Fruit fly (Drosophila melanogaster) whole organism, embryonic: ENCODE results near the gene dpp.

ENCODE experiments used
- Atf-2 ChIP-seq: fragments of 200-800 bp; sonication (Bioruptor generic); optimal IDR thresholded peaks from 2 replicates; lab custom pipeline; 2016; ENCODE audit warnings: missing biosample characterization, missing genetic modification characterization
- CG10274 ChIP-seq: fragments of 200-800 bp; sonication (Bioruptor generic); optimal IDR thresholded peaks from 3 replicates; lab custom pipeline; 2017; ENCODE audit warnings: missing biosample characterization, mild to moderate bottlenecking, missing genetic modification characterization
- CG11696 ChIP-seq: fragments of 200-800 bp; sonication (Bioruptor generic); IDR thresholded peaks from 2 replicates; pipeline ENCODE4 v1.3.6; 2022; ENCODE audit warnings: missing biosample characterization, missing genetic modification characterization
- CG14441 ChIP-seq: fragments of 200-800 bp; sonication (Bioruptor generic); IDR thresholded peaks from 2 replicates; pipeline ENCODE4 v1.3.6; 2022; ENCODE audit warnings: missing biosample characterization, missing genetic modification characterization
- CG1603 ChIP-seq: fragments of 200-800 bp; sonication (Bioruptor generic); optimal IDR thresholded peaks from 2 replicates; lab custom pipeline; 2019; ENCODE audit warnings: missing biosample characterization, mild to moderate bottlenecking, missing genetic modification characterization, moderate library complexity
- CG17328 ChIP-seq: fragments of 200-800 bp; sonication (Bioruptor generic); IDR thresholded peaks from 2 replicates; pipeline ENCODE4 v1.3.6; 2022; ENCODE audit warnings: missing biosample characterization, missing genetic modification characterization
- CG17359 ChIP-seq: fragments of 200-800 bp; sonication (Bioruptor generic); optimal IDR thresholded peaks from 3 replicates; lab custom pipeline; 2018; ENCODE audit warnings: missing biosample characterization, mild to moderate bottlenecking, missing genetic modification characterization, moderate library complexity
- CG17829 ChIP-seq: fragments of 200-800 bp; optimal IDR thresholded peaks from 2 replicates; lab custom pipeline; 2019; ENCODE audit warnings: missing biosample characterization, mild to moderate bottlenecking, missing genetic modification characterization, moderate library complexity
- CG1832 ChIP-seq: fragments of 200-800 bp; sonication (Bioruptor generic); optimal IDR thresholded peaks from 2 replicates; lab custom pipeline; 2017; ENCODE audit warnings: missing biosample characterization, mild to moderate bottlenecking, missing genetic modification characterization, inconsistent platforms
- CG2678 ChIP-seq: fragments of 200-800 bp; sonication (Bioruptor generic); optimal IDR thresholded peaks from 3 replicates; lab custom pipeline; 2019; ENCODE audit warnings: missing biosample characterization, mild to moderate bottlenecking, missing genetic modification characterization, moderate library complexity
- CG31441 ChIP-seq: fragments of 200-800 bp; sonication (Bioruptor generic); IDR thresholded peaks from 2 replicates; pipeline ENCODE4 v1.3.6; 2022; ENCODE audit warnings: missing biosample characterization, missing genetic modification characterization
- CG3163 ChIP-seq: fragments of 200-800 bp; sonication (Bioruptor generic); optimal IDR thresholded peaks from 3 replicates; lab custom pipeline; 2016; ENCODE audit warnings: missing biosample characterization, missing genetic modification characterization
- CG32767 ChIP-seq: fragments of 200-800 bp; sonication (Bioruptor generic); IDR thresholded peaks from 2 replicates; pipeline ENCODE4 v1.3.6; 2022; ENCODE audit warnings: missing biosample characterization, missing genetic modification characterization
- CG3995 ChIP-seq: fragments of 200-800 bp; sonication (Bioruptor generic); optimal IDR thresholded peaks from 3 replicates; lab custom pipeline; 2016; ENCODE audit warnings: missing biosample characterization, missing genetic modification characterization
- CG4328 ChIP-seq: fragments of 200-800 bp; sonication (Bioruptor generic); optimal IDR thresholded peaks from 3 replicates; lab custom pipeline; 2017; ENCODE audit warnings: missing biosample characterization, missing genetic modification reagents, missing genetic modification characterization
- CG4730 ChIP-seq: fragments of 200-800 bp; sonication (Bioruptor generic); IDR thresholded peaks from 2 replicates; pipeline ENCODE4 v1.3.6; 2022; ENCODE audit warnings: missing biosample characterization, missing genetic modification characterization
- CG7556 ChIP-seq: fragments of 200-800 bp; sonication (Bioruptor generic); optimal IDR thresholded peaks from 2 replicates; lab custom pipeline; 2017; ENCODE audit warnings: missing biosample characterization, mild to moderate bottlenecking, missing genetic modification characterization
- CG8281 ChIP-seq: fragments of 200-800 bp; sonication (Bioruptor generic); optimal IDR thresholded peaks from 2 replicates; lab custom pipeline; 2018; ENCODE audit warnings: missing biosample characterization, mild to moderate bottlenecking, missing genetic modification characterization, moderate library complexity
- CG9437 ChIP-seq: fragments of 200-800 bp; sonication (Bioruptor generic); optimal IDR thresholded peaks from 2 replicates; lab custom pipeline; 2018; ENCODE audit warnings: missing biosample characterization, mild to moderate bottlenecking, missing genetic modification characterization
- CrebB ChIP-seq: fragments of 200-800 bp; sonication (Bioruptor generic); optimal IDR thresholded peaks from 3 replicates; lab custom pipeline; 2018; ENCODE audit warnings: missing biosample characterization, mild to moderate bottlenecking, missing genetic modification characterization
- Deaf1 ChIP-seq: fragments of 200-800 bp; optimal IDR thresholded peaks from 3 replicates; lab custom pipeline; 2019; ENCODE audit warnings: missing biosample characterization, mild to moderate bottlenecking, missing genetic modification characterization, moderate library complexity
- Dll ChIP-seq: fragments of 200-800 bp; sonication (Bioruptor generic); IDR thresholded peaks from 4 replicates; pipeline ENCODE4 v1.3.6; 2022; ENCODE audit warnings: missing biosample characterization, missing genetic modification characterization; ENCODE audit not compliant: partially characterized antibody
- Fer3 ChIP-seq: fragments of 200-800 bp; sonication (Bioruptor generic); optimal IDR thresholded peaks from 2 replicates; lab custom pipeline; 2018; ENCODE audit warnings: missing biosample characterization, mild to moderate bottlenecking, missing genetic modification characterization, moderate library complexity
- HLH3B ChIP-seq: fragments of 200-800 bp; sonication (Bioruptor generic); IDR thresholded peaks from 2 replicates; pipeline ENCODE4 v1.3.6; 2022; ENCODE audit warnings: missing biosample characterization, missing genetic modification characterization
- Hr51 ChIP-seq, 2 experiments: fragments of 200-800 bp; sonication (Bioruptor generic); optimal IDR thresholded peaks; 2 replicates in 1 of 2; 3 replicates in 1 of 2; lab custom pipeline; 2016 to 2018; ENCODE audit warnings: missing biosample characterization in 2 of 2, missing genetic modification characterization in 2 of 2, mild to moderate bottlenecking in 1 of 2, moderate library complexity in 1 of 2
- MBD-R2 ChIP-seq: fragments of 200-800 bp; sonication (Bioruptor generic); IDR thresholded peaks from 2 replicates; pipeline ENCODE4 v1.3.6; 2022; ENCODE audit warnings: missing biosample characterization, missing genetic modification characterization
- Nf-YB ChIP-seq: fragments of 200-800 bp; sonication (Bioruptor generic); optimal IDR thresholded peaks from 3 replicates; lab custom pipeline; 2019; ENCODE audit warnings: missing biosample characterization, mild to moderate bottlenecking, missing genetic modification characterization, moderate library complexity
- Nf-YC ChIP-seq: fragments of 200-800 bp; optimal IDR thresholded peaks from 3 replicates; lab custom pipeline; 2019; ENCODE audit warnings: missing biosample characterization, mild to moderate bottlenecking, missing genetic modification characterization, moderate library complexity
- PHDP ChIP-seq: fragments of 200-800 bp; sonication (Bioruptor generic); optimal IDR thresholded peaks from 3 replicates; lab custom pipeline; 2018; ENCODE audit warnings: missing biosample characterization, mild to moderate bottlenecking, missing genetic modification characterization, moderate library complexity
- Sox102F ChIP-seq: fragments of 200-800 bp; sonication (Bioruptor generic); optimal IDR thresholded peaks from 2 replicates; lab custom pipeline; 2018; ENCODE audit warnings: missing biosample characterization, mild to moderate bottlenecking, missing genetic modification characterization, moderate library complexity
- Taf1 ChIP-seq: fragments of 200-800 bp; sonication (Bioruptor generic); IDR thresholded peaks from 2 replicates; pipeline ENCODE4 v1.3.6; 2022; ENCODE audit warnings: missing biosample characterization, missing genetic modification characterization
- Xbp1 ChIP-seq: fragments of 200-800 bp; sonication (Bioruptor generic); optimal IDR thresholded peaks from 3 replicates; lab custom pipeline; 2016; ENCODE audit warnings: missing biosample characterization, mild to moderate bottlenecking, missing genetic modification characterization
- ase ChIP-seq: fragments of 200-800 bp; sonication (Bioruptor generic); IDR thresholded peaks from 3 replicates; pipeline ENCODE4 v1.3.6; 2022; ENCODE audit warnings: missing biosample characterization, missing genetic modification characterization
- bcd ChIP-seq: fragments of 200-800 bp; sonication (Bioruptor generic); optimal IDR thresholded peaks from 2 replicates; lab custom pipeline; 2017; ENCODE audit warnings: missing biosample characterization, mild to moderate bottlenecking, missing genetic modification characterization
- chif ChIP-seq, 2 experiments: fragments of 200-800 bp; sonication (Bioruptor generic); optimal IDR thresholded peaks; 3 replicates each; lab custom pipeline; 2016; ENCODE audit warnings: missing biosample characterization in 2 of 2, missing genetic modification characterization in 2 of 2
- ci ChIP-seq: fragments of 200-800 bp; sonication (Bioruptor generic); IDR thresholded peaks from 3 replicates; pipeline ENCODE4 v1.3.6; 2022; ENCODE audit warnings: missing biosample characterization, missing genetic modification characterization
- dm ChIP-seq: fragments of 200-800 bp; sonication (Bioruptor generic); optimal IDR thresholded peaks from 3 replicates; lab custom pipeline; 2016; ENCODE audit warnings: missing biosample characterization, missing genetic modification characterization
- dysf ChIP-seq: fragments of 200-800 bp; sonication (Bioruptor generic); IDR thresholded peaks from 3 replicates; pipeline ENCODE4 v1.3.6; 2022; ENCODE audit warnings: missing biosample characterization, missing genetic modification characterization
- ewg ChIP-seq: fragments of 200-800 bp; sonication (Bioruptor generic); optimal IDR thresholded peaks from 3 replicates; lab custom pipeline; 2017; ENCODE audit warnings: mild to moderate bottlenecking, missing biosample characterization, missing genetic modification reagents, missing genetic modification characterization
- hb ChIP-seq: fragments of 200-800 bp; sonication (Bioruptor generic); IDR thresholded peaks from 3 replicates; pipeline ENCODE4 v1.3.6; 2022; ENCODE audit warnings: missing biosample characterization, missing genetic modification characterization; ENCODE audit not compliant: partially characterized antibody
- ind ChIP-seq: fragments of 200-800 bp; sonication (Bioruptor generic); optimal IDR thresholded peaks from 3 replicates; lab custom pipeline; 2016; ENCODE audit warnings: missing biosample characterization, missing genetic modification characterization
- jumu ChIP-seq: fragments of 200-800 bp; sonication (Bioruptor generic); optimal IDR thresholded peaks from 3 replicates; lab custom pipeline; 2016; ENCODE audit warnings: missing biosample characterization, missing genetic modification characterization
- kah ChIP-seq: fragments of 200-800 bp; sonication (Bioruptor generic); optimal IDR thresholded peaks from 2 replicates; lab custom pipeline; 2018; ENCODE audit warnings: missing biosample characterization, mild to moderate bottlenecking, missing genetic modification characterization
- nau ChIP-seq: fragments of 200-800 bp; sonication (Bioruptor generic); optimal IDR thresholded peaks from 3 replicates; lab custom pipeline; 2017; ENCODE audit warnings: missing biosample characterization, mild to moderate bottlenecking, missing genetic modification characterization, missing genetic modification reagents
- peb ChIP-seq: fragments of 200-800 bp; sonication (Bioruptor generic); IDR thresholded peaks from 2 replicates; pipeline ENCODE4 v1.3.6; 2022; ENCODE audit warnings: missing biosample characterization, missing genetic modification characterization
- phol ChIP-seq: fragments of 200-800 bp; sonication (Bioruptor generic); optimal IDR thresholded peaks from 3 replicates; lab custom pipeline; 2018; ENCODE audit warnings: missing biosample characterization, mild to moderate bottlenecking, missing genetic modification characterization, moderate library complexity
- run ChIP-seq: fragments of 200-800 bp; sonication (Bioruptor generic); optimal IDR thresholded peaks from 3 replicates; lab custom pipeline; 2018; ENCODE audit warnings: missing biosample characterization, mild to moderate bottlenecking, missing genetic modification characterization
- ttk ChIP-seq: fragments of 200-800 bp; sonication (Bioruptor generic); IDR thresholded peaks from 2 replicates; pipeline ENCODE4 v2.1.2; 2022; ENCODE audit warnings: missing biosample characterization, missing genetic modification characterization
- wek ChIP-seq: fragments of 200-800 bp; sonication (Bioruptor generic); optimal IDR thresholded peaks from 3 replicates; lab custom pipeline; 2018; ENCODE audit warnings: missing biosample characterization, mild to moderate bottlenecking, missing genetic modification characterization, moderate library complexity

The dpp gene

DNA sequence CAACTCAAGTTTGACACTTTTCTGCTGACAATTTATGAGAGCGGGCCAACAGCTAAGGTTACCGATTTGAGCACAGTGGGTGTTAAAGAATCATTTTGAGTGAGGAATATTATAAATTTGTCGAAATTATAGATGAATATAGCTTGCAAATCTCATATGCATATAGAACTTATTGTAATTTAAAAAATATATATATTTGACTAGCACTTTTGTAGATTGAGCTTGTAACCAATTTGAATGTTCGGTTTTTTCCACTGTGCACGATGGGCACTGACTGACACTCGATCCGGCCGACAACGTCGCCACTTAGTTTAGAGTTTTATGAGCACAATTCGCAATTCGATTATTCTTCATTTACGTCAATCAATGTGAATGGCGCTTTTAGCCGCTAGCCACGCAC lies 29.7 kb upstream of the dpp start (continued):
- TF ChIP-seq PHDP (tag; lab: Kevin White, UChicago) (peak; percentile 10), MBD-R2 (GFP tag; lab: Robert Waterston, UW) (no peak), CG8281 (no peak), CG4730 (GFP tag; lab: Robert Waterston, UW) (no peak), jumu (GFP tag; lab: Kevin White, UChicago) (no peak), phol (tag; lab: Kevin White, UChicago) (peak; percentile 16), CG14441 (GFP tag; lab: Robert Waterston, UW) (0 out of 2 replicates have a peak, but pooled peaks have one; percentile 10), nau (no peak), peb (GFP tag; lab: Robert Waterston, UW) (no peak; the same call in 1 of the 2 replicates), Taf1 (GFP tag; lab: Robert Waterston, UW) (no peak), chif (GFP tag; optimal IDR thresholded peaks at IDR 0.05; lab: Kevin White, UChicago) (no peak), CG11696 (GFP tag; lab: Robert Waterston, UW) (0 out of 2 replicates have a peak, but pooled peaks have one; percentile 9), ase (GFP tag; lab: Robert Waterston, UW) (no peak), CG31441 (peak; percentile 53), bcd (GFP tag; lab: Kevin White, UChicago) (no peak), Sox102F (GFP tag; lab: Kevin White, UChicago) (peak; percentile 48), wek (GFP tag; lab: Kevin White, UChicago) (no peak), dm (GFP tag; lab: Kevin White, UChicago) (no peak), Dll (GFP tag; lab: Robert Waterston, UW) (no peak), CG1603 (tag; lab: Kevin White, UChicago) (no peak), run (tag; lab: Kevin White, UChicago) (no peak), CG2678 (tag; lab: Kevin White, UChicago) (peak; percentile 36), CG4328 (GFP tag; lab: Kevin White, UChicago) (no peak), Xbp1 (GFP tag; lab: Kevin White, UChicago) (peak; percentile 4), CG9437 (no peak), CG7556 (GFP tag; lab: Kevin White, UChicago) (no peak), CG3163 (GFP tag; lab: Kevin White, UChicago) (no peak), CG10274 (GFP tag; lab: Kevin White, UChicago) (no peak), Fer3 (no peak)

- 0 out of 3 replicates have a peak, but pooled peaks have one; percentile 39 for TF ChIP-seq hb
- TF ChIP-seq nau, result no peak
- peak; percentile 1 for TF ChIP-seq CG1832 (GFP tag; lab: Kevin White, UChicago)
- TF ChIP-seq Nf-YC, result peak; percentile 96
- TF ChIP-seq Deaf1 (tag; lab: Kevin White, UChicago), result peak; percentile 64
- peak; percentile 84 for TF ChIP-seq ewg
- no peak for TF ChIP-seq kah (GFP tag; lab: Kevin White, UChicago)
- TF ChIP-seq Atf-2 (GFP tag; lab: Kevin White, UChicago), result no peak
- TF ChIP-seq CG32767 (GFP tag; lab: Robert Waterston, UW), result no peak
- peak; percentile 91 for TF ChIP-seq Nf-YB (GFP tag; lab: Kevin White, UChicago)
These were observed 28.3 kb upstream of the dpp start, which contains the start of gene VGlut for dm6 chr2L:2399897-2400296. Gene VGlut (plus strand): TSS chr2L:2400295.

- peak; percentile 46; the same call in 1 of the 2 replicates for TF ChIP-seq CG17328 (GFP tag; lab: Robert Waterston, UW)
- peak in 1 of 2 experiments; percentile 17 for TF ChIP-seq Hr51 (GFP tag; optimal IDR thresholded peaks at IDR 0.05; lab: Kevin White, UChicago)
- TF ChIP-seq ttk (GFP tag; lab: Robert Waterston, UW), result peak; percentile 35; the same call in 1 of the 2 replicates
- TF ChIP-seq ind (GFP tag; lab: Kevin White, UChicago), result peak; percentile 15
- TF ChIP-seq dysf (GFP tag; lab: Robert Waterston, UW), result peak; percentile 22; the same call in 1 of the 3 replicates
- no peak for TF ChIP-seq CG17829 (tag; lab: Kevin White, UChicago)
- peak; percentile 36 for TF ChIP-seq CG17359 (tag; lab: Kevin White, UChicago)
- no peak for TF ChIP-seq CG3995 (GFP tag; lab: Kevin White, UChicago)
- no peak for TF ChIP-seq CrebB (tag; lab: Kevin White, UChicago)
- 0 out of 3 replicates have a peak, but pooled peaks have one; percentile 20 for TF ChIP-seq ci (GFP tag; lab: Robert Waterston, UW)
- 0 out of 2 replicates have a peak, but pooled peaks have one; percentile 25 for TF ChIP-seq HLH3B (GFP tag; lab: Robert Waterston, UW)
These were observed 26.0 kb upstream of the dpp start for dm6 chr2L:2402194-2402593.
